Worm (Caenorhabditis elegans) whole organism, L3 larva: ENCODE measurements around the gene C31H2.4.

Source experiments
- ZK546.5 ChIP-seq: sonication (generic microtip); optimal IDR thresholded peaks from 2 replicates; lab custom pipeline; 2017; ENCODE audit warnings: missing biosample characterization, missing genetic modification characterization
- aly-2 ChIP-seq: fragments of 150-350 bp; optimal IDR thresholded peaks from 2 replicates; lab custom pipeline; 2014; ENCODE audit warnings: missing biosample characterization, missing genetic modification characterization
- ama-1 ChIP-seq: fragments of 150-350 bp; optimal IDR thresholded peaks from 2 replicates; lab custom pipeline; 2018
- ceh-16 ChIP-seq: sonication (generic microtip); optimal IDR thresholded peaks from 2 replicates; lab custom pipeline; 2017; ENCODE audit warnings: missing biosample characterization, missing genetic modification characterization
- ceh-28 ChIP-seq: fragments of 150-350 bp; optimal IDR thresholded peaks from 2 replicates; lab custom pipeline; 2014; ENCODE audit warnings: missing biosample characterization, missing genetic modification reagents, missing genetic modification characterization
- ceh-82 ChIP-seq: fragments of 150-350 bp; optimal IDR thresholded peaks from 2 replicates; lab custom pipeline; 2014; ENCODE audit warnings: missing biosample characterization, missing genetic modification characterization
- ceh-9 ChIP-seq: sonication (generic microtip); optimal IDR thresholded peaks from 2 replicates; lab custom pipeline; 2018; ENCODE audit warnings: missing biosample characterization, missing genetic modification characterization
- egl-5 ChIP-seq: fragments of 150-350 bp; optimal IDR thresholded peaks from 2 replicates; lab custom pipeline; 2017; ENCODE audit warnings: missing biosample characterization, missing genetic modification reagents, missing genetic modification characterization, inconsistent platforms
- elt-2 ChIP-seq: sonication (generic microtip); optimal IDR thresholded peaks from 2 replicates; lab custom pipeline; 2016; ENCODE audit warnings: missing genetic modification reagents, mild to moderate bottlenecking, missing genetic modification characterization, missing compliant biosample characterization
- eor-1 ChIP-seq, 2 experiments: fragments of 150-350 bp; optimal IDR thresholded peaks; 2 replicates each; lab custom pipeline; 2014 to 2018; ENCODE audit warnings: missing biosample characterization in 2 of 2, missing genetic modification characterization in 2 of 2
- fkh-10 ChIP-seq: sonication (generic microtip); optimal IDR thresholded peaks from 2 replicates; lab custom pipeline; 2017; ENCODE audit warnings: missing biosample characterization, missing genetic modification reagents, missing genetic modification characterization
- fos-1 ChIP-seq: fragments of 150-350 bp; optimal IDR thresholded peaks from 2 replicates; lab custom pipeline; 2014; ENCODE audit warnings: missing biosample characterization, missing genetic modification characterization
- hmg-11 ChIP-seq: sonication (generic microtip); optimal IDR thresholded peaks from 2 replicates; lab custom pipeline; 2016; ENCODE audit warnings: missing genetic modification characterization, missing compliant biosample characterization
- jun-1 ChIP-seq: fragments of 150-350 bp; optimal IDR thresholded peaks from 2 replicates; lab custom pipeline; 2014; ENCODE audit warnings: missing biosample characterization, missing genetic modification reagents, missing genetic modification characterization
- lin-39 ChIP-seq: fragments of 150-350 bp; optimal IDR thresholded peaks from 2 replicates; lab custom pipeline; 2018; ENCODE audit warnings: missing biosample characterization, missing genetic modification reagents, missing genetic modification characterization
- lsy-12 ChIP-seq: sonication (generic microtip); optimal IDR thresholded peaks from 2 replicates; lab custom pipeline; 2016; ENCODE audit warnings: mild to moderate bottlenecking, missing genetic modification characterization, missing compliant biosample characterization
- mdl-1 ChIP-seq: fragments of 150-350 bp; optimal IDR thresholded peaks from 2 replicates; lab custom pipeline; 2014; ENCODE audit warnings: missing biosample characterization, missing genetic modification characterization
- nfya-1 ChIP-seq: sonication (generic microtip); optimal IDR thresholded peaks from 2 replicates; lab custom pipeline; 2017; ENCODE audit warnings: missing genetic modification characterization, mild to moderate bottlenecking, missing compliant biosample characterization, antibody characterized with exemption, moderate library complexity; ENCODE audit not compliant: insufficient read depth
- nhr-23 ChIP-seq: fragments of 150-350 bp; optimal IDR thresholded peaks from 2 replicates; lab custom pipeline; 2014; ENCODE audit warnings: missing biosample characterization, missing genetic modification reagents, missing genetic modification characterization
- nhr-25 ChIP-seq: sonication (generic microtip); optimal IDR thresholded peaks from 2 replicates; lab custom pipeline; 2017; ENCODE audit warnings: missing biosample characterization, missing genetic modification characterization
- nhr-43 ChIP-seq: sonication (generic microtip); optimal IDR thresholded peaks from 2 replicates; lab custom pipeline; 2016; ENCODE audit warnings: mild to moderate bottlenecking, missing genetic modification characterization, missing compliant biosample characterization; ENCODE audit not compliant: poor library complexity, severe bottlenecking
- nhr-67 ChIP-seq: fragments of 150-350 bp; optimal IDR thresholded peaks from 2 replicates; lab custom pipeline; 2014; ENCODE audit warnings: missing biosample characterization, missing genetic modification characterization
- nhr-76 ChIP-seq: fragments of 150-350 bp; sonication (generic microtip); optimal IDR thresholded peaks from 5 replicates; lab custom pipeline; 2014; ENCODE audit warnings: missing biosample characterization, missing genetic modification characterization
- nhr-77 ChIP-seq: fragments of 150-350 bp; optimal IDR thresholded peaks from 2 replicates; lab custom pipeline; 2014; ENCODE audit warnings: missing biosample characterization, missing genetic modification characterization
- pha-4 ChIP-seq: fragments of 150-350 bp; optimal IDR thresholded peaks from 2 replicates; lab custom pipeline; 2014; ENCODE audit warnings: missing biosample characterization, missing genetic modification reagents, missing genetic modification characterization
- sea-2 ChIP-seq: fragments of 150-350 bp; sonication (generic microtip); optimal IDR thresholded peaks from 4 replicates; lab custom pipeline; 2014; ENCODE audit warnings: missing biosample characterization, missing genetic modification reagents, missing genetic modification characterization
- snpc-4 ChIP-seq: fragments of 150-350 bp; optimal IDR thresholded peaks from 2 replicates; lab custom pipeline; 2014; ENCODE audit warnings: missing biosample characterization, missing genetic modification characterization
- tbx-2 ChIP-seq: sonication (generic microtip); optimal IDR thresholded peaks from 2 replicates; lab custom pipeline; 2016; ENCODE audit warnings: mild to moderate bottlenecking, missing genetic modification characterization, missing compliant biosample characterization
- unc-62 ChIP-seq: fragments of 150-350 bp; sonication (generic microtip); optimal IDR thresholded peaks from 4 replicates; lab custom pipeline; 2014; ENCODE audit warnings: missing biosample characterization, missing genetic modification reagents, missing genetic modification characterization
- ztf-11 ChIP-seq: fragments of 150-350 bp; optimal IDR thresholded peaks from 2 replicates; lab custom pipeline; 2014; ENCODE audit warnings: missing biosample characterization, missing genetic modification characterization

C31H2.4 gene

DNA sequence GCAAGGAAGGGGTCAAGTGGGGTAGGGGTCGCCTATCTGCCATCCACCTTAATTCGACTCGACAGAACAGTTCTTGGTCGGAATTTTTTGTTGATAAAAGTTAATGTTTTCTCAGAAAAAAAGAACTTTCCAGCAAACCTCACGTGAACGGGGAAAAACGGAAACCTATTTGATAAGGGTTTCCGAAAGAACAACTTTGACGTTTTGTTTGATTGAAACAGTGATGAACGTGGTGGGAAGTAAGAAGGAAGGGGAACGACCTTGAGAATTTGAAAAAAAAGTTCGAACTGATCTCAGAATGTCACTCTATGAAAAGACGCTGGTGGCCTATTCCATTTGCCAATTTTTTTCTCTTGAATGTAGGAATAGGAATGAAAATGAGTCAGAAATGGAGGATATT, 37.1 kb downstream of the C31H2.4 start:
- TF ChIP-seq nhr-23 (tag; lab: Kevin White, UChicago) = peak; percentile 9
- peak; percentile 36 for TF ChIP-seq elt-2 (tag; lab: Kevin White, UChicago)
- no peak for TF ChIP-seq nhr-76

DNA sequence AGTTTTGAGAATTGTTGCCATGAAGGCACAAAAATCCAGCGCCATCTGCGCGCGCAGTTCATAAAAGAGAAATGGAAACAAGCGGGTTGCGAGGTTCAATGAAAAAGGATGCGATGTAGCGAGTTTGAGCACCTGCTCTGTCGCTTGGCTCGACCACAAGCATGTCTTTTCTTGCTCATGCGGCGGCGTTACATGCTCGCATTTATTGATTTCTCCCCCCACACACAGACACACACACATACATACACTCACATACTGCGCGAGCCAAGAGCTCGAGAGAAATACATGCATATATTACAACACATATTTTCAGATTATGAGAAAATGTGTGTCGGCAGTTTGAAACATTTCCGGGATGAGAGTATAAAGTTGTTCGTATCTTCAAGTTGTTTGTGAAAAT, 37.7 kb downstream of the C31H2.4 start:
- TF ChIP-seq elt-2 (tag; lab: Kevin White, UChicago) = no peak
- TF ChIP-seq pha-4 (tag; lab: Kevin White, UChicago) = peak; percentile 5
- TF ChIP-seq nfya-1 (tag; lab: Kevin White, UChicago) = peak; percentile 52
- TF ChIP-seq ceh-28 (tag; lab: Kevin White, UChicago) = no peak
- TF ChIP-seq ama-1 (lab: Kevin White, UChicago) = peak; percentile 20
- peak; percentile 61 for TF ChIP-seq hmg-11 (tag; lab: Kevin White, UChicago)
- peak; percentile 67 for TF ChIP-seq sea-2 (GFP tag; lab: Kevin White, UChicago)
- TF ChIP-seq lin-39 (tag; lab: Kevin White, UChicago) = peak; percentile 66
- TF ChIP-seq, all 47 proteins: peak for 6

DNA sequence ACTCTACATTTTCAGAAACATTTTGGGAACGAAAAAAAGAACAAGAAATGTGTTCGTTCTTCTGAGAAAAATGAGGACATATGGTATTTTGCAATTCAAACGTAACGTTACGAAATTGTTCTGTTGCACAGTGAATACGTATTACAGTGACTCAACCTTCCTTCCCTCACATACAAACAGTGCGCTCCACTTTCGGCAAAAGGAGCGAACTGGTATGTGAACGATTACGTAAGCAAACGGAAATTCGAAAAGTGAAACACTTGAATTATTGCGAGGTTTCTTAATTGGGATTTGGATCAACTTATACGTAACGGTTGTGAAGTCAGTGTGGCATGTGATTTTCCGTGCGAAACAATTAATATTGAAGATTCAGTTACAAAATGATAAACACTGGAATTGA, 38.7 kb downstream of the C31H2.4 start:
- TF ChIP-seq unc-62 (GFP tag; lab: Kevin White, UChicago) = no peak
- peak; percentile 38 for TF ChIP-seq ama-1 (lab: Kevin White, UChicago)

DNA sequence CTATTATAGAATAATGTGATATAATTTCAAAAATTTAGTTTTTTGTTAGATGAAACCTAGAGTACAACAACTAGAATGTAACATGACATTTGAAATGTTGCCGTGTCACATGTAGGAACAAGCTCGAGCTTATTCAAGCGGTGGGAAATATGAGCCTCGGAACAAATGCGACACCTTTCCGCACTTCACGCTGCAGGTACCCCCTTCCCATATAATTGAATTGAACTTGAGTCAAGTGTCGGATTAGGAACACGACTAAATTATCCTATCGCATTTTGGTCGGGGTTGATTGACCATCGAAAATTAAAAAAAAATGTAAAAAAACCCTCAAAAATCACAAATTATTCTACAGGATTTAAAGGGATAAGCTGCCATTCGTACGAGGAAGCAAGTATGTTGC, 39.3 kb downstream of the C31H2.4 start:
- TF ChIP-seq lsy-12 (tag; lab: Kevin White, UChicago) = no peak
- TF ChIP-seq aly-2 = no peak
- TF ChIP-seq egl-5 (tag; lab: Kevin White, UChicago) = no peak
- no peak for TF ChIP-seq mdl-1 (tag; lab: Kevin White, UChicago)
- no peak for TF ChIP-seq nfya-1 (tag; lab: Kevin White, UChicago)
- TF ChIP-seq eor-1 (tag; optimal IDR thresholded peaks at IDR 0.05; lab: Kevin White, UChicago) = no peak
- no peak for TF ChIP-seq fkh-10 (GFP tag; lab: Kevin White, UChicago)
- TF ChIP-seq jun-1 (tag; lab: Kevin White, UChicago) = no peak
- TF ChIP-seq lin-39 (tag; lab: Kevin White, UChicago) = no peak
- no peak for TF ChIP-seq ama-1 (lab: Kevin White, UChicago)
- TF ChIP-seq tbx-2 (tag; lab: Kevin White, UChicago) = no peak
- no peak for TF ChIP-seq fos-1 (tag; lab: Kevin White, UChicago)
- TF ChIP-seq pha-4 (tag; lab: Kevin White, UChicago) = no peak

DNA sequence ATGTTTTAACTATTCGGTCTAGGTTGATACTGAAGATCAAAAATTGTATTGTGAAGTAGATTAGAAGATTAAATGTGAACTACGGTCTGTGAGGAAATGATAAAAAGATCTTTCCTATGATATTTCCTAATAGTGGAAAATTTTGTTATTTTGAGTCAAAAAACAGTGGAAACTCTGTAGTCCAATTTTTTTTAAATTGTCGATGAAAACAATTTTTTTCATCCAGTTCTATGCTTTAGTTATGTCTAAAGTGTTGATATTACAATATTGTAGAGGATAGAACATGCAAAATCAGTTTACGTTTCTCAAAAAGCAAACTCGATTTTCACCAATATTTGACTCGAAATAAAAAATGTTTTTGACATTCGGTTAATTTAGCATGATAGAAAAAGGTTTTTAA, 39.8 kb downstream of the C31H2.4 start:
- TF ChIP-seq snpc-4 (tag; lab: Kevin White, UChicago) (no peak), ZK546.5 (tag; lab: Kevin White, UChicago) (no peak), unc-62 (GFP tag; lab: Kevin White, UChicago) (no peak), nhr-77 (tag; lab: Kevin White, UChicago) (no peak), nhr-67 (tag; lab: Kevin White, UChicago) (no peak), sea-2 (GFP tag; lab: Kevin White, UChicago) (no peak), ceh-9 (no peak), ztf-11 (tag; lab: Kevin White, UChicago) (no peak), ceh-82 (tag; lab: Kevin White, UChicago) (no peak)
- TF ChIP-seq, all 47 proteins: peak for 0

DNA sequence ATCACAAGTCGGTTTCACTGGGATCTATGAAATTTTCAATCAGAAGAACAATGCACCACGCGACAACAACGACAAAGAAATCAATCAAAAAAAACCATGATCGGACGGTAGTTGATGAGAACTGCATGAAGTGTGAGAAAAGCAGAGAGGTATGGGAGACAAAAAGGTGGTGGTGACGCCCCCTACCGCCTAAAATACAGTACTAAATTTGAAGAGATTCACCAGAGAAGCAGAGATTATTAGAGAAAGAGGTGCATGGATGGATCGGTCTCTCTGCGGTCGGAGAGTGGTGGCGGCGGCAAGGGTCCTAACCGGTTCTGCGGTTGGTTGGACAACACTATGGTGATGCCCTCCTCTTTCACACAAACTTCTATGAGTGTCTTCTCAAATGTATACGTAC, 40.2 kb downstream of the C31H2.4 start:
- no peak for TF ChIP-seq ZK546.5 (tag; lab: Kevin White, UChicago)
- peak; percentile 50 for TF ChIP-seq unc-62 (GFP tag; lab: Kevin White, UChicago)
- TF ChIP-seq elt-2 (tag; lab: Kevin White, UChicago) = peak; percentile 28
- TF ChIP-seq nhr-25 = peak; percentile 86
- peak; percentile 51 for TF ChIP-seq nfya-1 (tag; lab: Kevin White, UChicago)
- TF ChIP-seq pha-4 (tag; lab: Kevin White, UChicago) = peak; percentile 33
- no peak for TF ChIP-seq ceh-16 (tag; lab: Kevin White, UChicago)
- TF ChIP-seq nhr-77 (tag; lab: Kevin White, UChicago) = no peak
- peak; percentile 80 for TF ChIP-seq nhr-43 (tag; lab: Kevin White, UChicago)
- peak; percentile 28 for TF ChIP-seq lin-39 (tag; lab: Kevin White, UChicago)
- peak; percentile 77 for TF ChIP-seq nhr-23 (tag; lab: Kevin White, UChicago)
- TF ChIP-seq ama-1 (lab: Kevin White, UChicago) = peak; percentile 56
- TF ChIP-seq lsy-12 (tag; lab: Kevin White, UChicago) = peak; percentile 39
- peak; percentile 26 for TF ChIP-seq mdl-1 (tag; lab: Kevin White, UChicago)
- peak; percentile 44 for TF ChIP-seq jun-1 (tag; lab: Kevin White, UChicago)
